Fruit fly (Drosophila melanogaster) whole organism, embryonic: ENCODE results near the gene CG31467.

Experiments
- Abd-B ChIP-seq: fragments of 200-800 bp; sonication (Bioruptor generic); optimal IDR thresholded peaks from 2 replicates; lab custom pipeline; 2018; ENCODE audit warnings: missing biosample characterization, mild to moderate bottlenecking, missing genetic modification characterization, moderate library complexity
- CG10209 ChIP-seq: fragments of 200-800 bp; sonication (Bioruptor generic); optimal IDR thresholded peaks from 3 replicates; lab custom pipeline; 2017; ENCODE audit warnings: missing biosample characterization, mild to moderate bottlenecking, missing genetic modification characterization, missing genetic modification reagents
- CG10543 ChIP-seq: fragments of 200-800 bp; sonication (Bioruptor generic); optimal IDR thresholded peaks from 3 replicates; lab custom pipeline; 2017; ENCODE audit warnings: missing biosample characterization, mild to moderate bottlenecking, missing genetic modification characterization, moderate library complexity
- CG1233 ChIP-seq: fragments of 200-800 bp; sonication (Bioruptor generic); optimal IDR thresholded peaks from 4 replicates; lab custom pipeline; 2018; ENCODE audit warnings: missing biosample characterization, mild to moderate bottlenecking, missing genetic modification characterization
- CG12942 ChIP-seq: fragments of 200-800 bp; sonication (Bioruptor generic); optimal IDR thresholded peaks from 3 replicates; lab custom pipeline; 2016; ENCODE audit warnings: missing biosample characterization, missing genetic modification characterization
- CG14710 ChIP-seq: fragments of 200-800 bp; sonication (Bioruptor generic); optimal IDR thresholded peaks from 3 replicates; lab custom pipeline; 2019; ENCODE audit warnings: missing biosample characterization, mild to moderate bottlenecking, missing genetic modification characterization, moderate library complexity
- CG15601 ChIP-seq: fragments of 200-800 bp; sonication (Bioruptor generic); optimal IDR thresholded peaks from 3 replicates; lab custom pipeline; 2019; ENCODE audit warnings: missing biosample characterization, mild to moderate bottlenecking, missing genetic modification characterization, moderate library complexity
- CG1647 ChIP-seq: fragments of 200-800 bp; sonication (Bioruptor generic); optimal IDR thresholded peaks from 3 replicates; lab custom pipeline; 2016; ENCODE audit warnings: missing biosample characterization, missing genetic modification characterization
- CG16815 ChIP-seq: fragments of 200-800 bp; sonication (Bioruptor generic); optimal IDR thresholded peaks from 3 replicates; lab custom pipeline; 2017; ENCODE audit warnings: missing biosample characterization, mild to moderate bottlenecking, missing genetic modification characterization
- CG17385 ChIP-seq: fragments of 200-800 bp; sonication (Bioruptor generic); optimal IDR thresholded peaks from 3 replicates; lab custom pipeline; 2018; ENCODE audit warnings: missing biosample characterization, mild to moderate bottlenecking, missing genetic modification characterization
- CG17829 ChIP-seq: fragments of 200-800 bp; optimal IDR thresholded peaks from 2 replicates; lab custom pipeline; 2019; ENCODE audit warnings: missing biosample characterization, mild to moderate bottlenecking, missing genetic modification characterization, moderate library complexity
- CG18764 ChIP-seq: fragments of 200-800 bp; sonication (Bioruptor generic); optimal IDR thresholded peaks from 3 replicates; lab custom pipeline; 2016; ENCODE audit warnings: missing biosample characterization, missing genetic modification characterization
- CG2202 ChIP-seq: fragments of 200-800 bp; sonication (Bioruptor generic); optimal IDR thresholded peaks from 2 replicates; lab custom pipeline; 2018; ENCODE audit warnings: missing biosample characterization, mild to moderate bottlenecking, missing genetic modification characterization
- CG2678 ChIP-seq: fragments of 200-800 bp; sonication (Bioruptor generic); optimal IDR thresholded peaks from 3 replicates; lab custom pipeline; 2019; ENCODE audit warnings: missing biosample characterization, mild to moderate bottlenecking, missing genetic modification characterization, moderate library complexity
- CG4854 ChIP-seq: fragments of 200-800 bp; sonication (Bioruptor generic); optimal IDR thresholded peaks from 2 replicates; lab custom pipeline; 2016; ENCODE audit warnings: missing biosample characterization, missing genetic modification characterization, inconsistent platforms
- D ChIP-seq, 2 experiments: fragments of 200-800 bp in 1 of 2; fragments of >200 bp in 1 of 2; sonication (Bioruptor generic) in 1 of 2; optimal IDR thresholded peaks; 2 replicates in 1 of 2; 3 replicates in 1 of 2; lab custom pipeline; 2017; ENCODE audit warnings: mild to moderate bottlenecking in 1 of 2, missing biosample characterization in 1 of 2, missing genetic modification characterization in 1 of 2, missing genetic modification reagents in 1 of 2
- ERR ChIP-seq: fragments of 200-800 bp; sonication (Bioruptor generic); optimal IDR thresholded peaks from 2 replicates; lab custom pipeline; 2016; ENCODE audit warnings: missing biosample characterization, missing genetic modification characterization
- H2.0 ChIP-seq: fragments of 200-800 bp; sonication (Bioruptor generic); IDR thresholded peaks from 2 replicates; pipeline ENCODE4 v1.3.6; 2022; ENCODE audit warnings: missing biosample characterization, missing genetic modification characterization
- HLH3B ChIP-seq: fragments of 200-800 bp; sonication (Bioruptor generic); IDR thresholded peaks from 2 replicates; pipeline ENCODE4 v1.3.6; 2022; ENCODE audit warnings: missing biosample characterization, missing genetic modification characterization
- Hr51 ChIP-seq, 2 experiments: fragments of 200-800 bp; sonication (Bioruptor generic); optimal IDR thresholded peaks; 2 replicates in 1 of 2; 3 replicates in 1 of 2; lab custom pipeline; 2016 to 2018; ENCODE audit warnings: missing biosample characterization in 2 of 2, missing genetic modification characterization in 2 of 2, mild to moderate bottlenecking in 1 of 2, moderate library complexity in 1 of 2
- Hsf ChIP-seq: fragments of 200-800 bp; sonication (Bioruptor generic); optimal IDR thresholded peaks from 3 replicates; lab custom pipeline; 2016; ENCODE audit warnings: missing biosample characterization, missing genetic modification characterization
- Kr ChIP-seq: fragments of 200-800 bp; sonication (Bioruptor generic); optimal IDR thresholded peaks from 2 replicates; lab custom pipeline; 2017; ENCODE audit warnings: missing biosample characterization, mild to moderate bottlenecking, missing genetic modification characterization
- Mrtf ChIP-seq: fragments of 200-800 bp; sonication (Bioruptor generic); IDR thresholded peaks from 3 replicates; pipeline ENCODE4 v1.3.6; 2022; ENCODE audit warnings: missing biosample characterization, missing genetic modification characterization
- NC2β ChIP-seq: fragments of 200-800 bp; sonication (Bioruptor generic); optimal IDR thresholded peaks from 2 replicates; lab custom pipeline; 2016; ENCODE audit warnings: missing biosample characterization, missing genetic modification characterization
- NK7.1 ChIP-seq: fragments of 200-800 bp; sonication (Bioruptor generic); optimal IDR thresholded peaks from 3 replicates; lab custom pipeline; 2016; ENCODE audit warnings: missing biosample characterization, missing genetic modification characterization
- PHDP ChIP-seq: fragments of 200-800 bp; sonication (Bioruptor generic); optimal IDR thresholded peaks from 3 replicates; lab custom pipeline; 2018; ENCODE audit warnings: missing biosample characterization, mild to moderate bottlenecking, missing genetic modification characterization, moderate library complexity
- Rfx ChIP-seq: fragments of 200-800 bp; sonication (Bioruptor generic); IDR thresholded peaks from 2 replicates; pipeline ENCODE4 v1.3.6; 2022; ENCODE audit warnings: missing biosample characterization, missing genetic modification characterization
- Stat92E ChIP-seq, 3 experiments: fragments of >200 bp in 2 of 3; fragments of 200-800 bp in 1 of 3; sonication (Bioruptor generic) in 1 of 3; optimal IDR thresholded peaks; 2 replicates each; lab custom pipeline; 2017 to 2019; ENCODE audit warnings: missing biosample characterization in 3 of 3, missing genetic modification characterization in 3 of 3, mild to moderate bottlenecking in 1 of 3, moderate library complexity in 1 of 3
- aop ChIP-seq: fragments of 200-800 bp; sonication (Bioruptor generic); IDR thresholded peaks from 2 replicates; pipeline ENCODE4 v1.3.6; 2022; ENCODE audit warnings: missing biosample characterization, missing genetic modification characterization
- ara ChIP-seq: fragments of 200-800 bp; sonication (Bioruptor generic); IDR thresholded peaks from 2 replicates; pipeline ENCODE4 v1.3.6; 2022; ENCODE audit warnings: missing biosample characterization, missing genetic modification characterization
- ato ChIP-seq: fragments of 200-800 bp; sonication (Bioruptor generic); IDR thresholded peaks from 2 replicates; pipeline ENCODE4 v1.3.6; 2022; ENCODE audit warnings: missing biosample characterization, missing genetic modification characterization; ENCODE audit not compliant: partially characterized antibody
- az2 ChIP-seq: fragments of 200-800 bp; sonication (Bioruptor generic); optimal IDR thresholded peaks from 3 replicates; lab custom pipeline; 2016; ENCODE audit warnings: missing biosample characterization, missing genetic modification characterization
- chm ChIP-seq: fragments of 200-800 bp; sonication (Bioruptor generic); IDR thresholded peaks from 2 replicates; pipeline ENCODE4 v1.3.6; 2022; ENCODE audit warnings: missing biosample characterization, missing genetic modification characterization
- chn ChIP-seq: fragments of 200-800 bp; sonication (Bioruptor generic); optimal IDR thresholded peaks from 2 replicates; lab custom pipeline; 2016; ENCODE audit warnings: missing biosample characterization, missing genetic modification characterization
- crol ChIP-seq: fragments of 200-800 bp; sonication (Bioruptor generic); IDR thresholded peaks from 2 replicates; pipeline ENCODE4 v1.3.6; 2022; ENCODE audit warnings: missing biosample characterization, missing genetic modification characterization
- ewg ChIP-seq: fragments of 200-800 bp; sonication (Bioruptor generic); optimal IDR thresholded peaks from 3 replicates; lab custom pipeline; 2017; ENCODE audit warnings: mild to moderate bottlenecking, missing biosample characterization, missing genetic modification reagents, missing genetic modification characterization
- fu2 ChIP-seq: fragments of 200-800 bp; sonication (Bioruptor generic); optimal IDR thresholded peaks from 2 replicates; lab custom pipeline; 2016; ENCODE audit warnings: missing biosample characterization, missing genetic modification characterization
- her ChIP-seq: fragments of 200-800 bp; sonication (Bioruptor generic); optimal IDR thresholded peaks from 2 replicates; lab custom pipeline; 2016; ENCODE audit warnings: missing biosample characterization, missing genetic modification characterization
- hth ChIP-seq: fragments of >200 bp; optimal IDR thresholded peaks from 2 replicates; lab custom pipeline; 2017; ENCODE audit warnings: inconsistent platforms
- kni ChIP-seq: fragments of 200-800 bp; sonication (Bioruptor generic); optimal IDR thresholded peaks from 3 replicates; lab custom pipeline; 2017; ENCODE audit warnings: mild to moderate bottlenecking, missing biosample characterization, missing genetic modification reagents, missing genetic modification characterization
- nom ChIP-seq: fragments of 200-800 bp; sonication (Bioruptor generic); optimal IDR thresholded peaks from 2 replicates; lab custom pipeline; 2017; ENCODE audit warnings: missing biosample characterization, missing genetic modification characterization, mild to moderate bottlenecking, moderate library complexity, missing genetic modification reagents
- odd ChIP-seq: fragments of 200-800 bp; sonication (Bioruptor generic); optimal IDR thresholded peaks from 2 replicates; lab custom pipeline; 2017; ENCODE audit warnings: missing biosample characterization, mild to moderate bottlenecking, missing genetic modification characterization
- otp ChIP-seq: fragments of 200-800 bp; sonication (Bioruptor generic); IDR thresholded peaks from 3 replicates; pipeline ENCODE4, ENCODE4 v1.3.6; 2022; ENCODE audit warnings: missing biosample characterization, missing genetic modification characterization
- pita ChIP-seq: fragments of 200-800 bp; sonication (Bioruptor generic); optimal IDR thresholded peaks from 2 replicates; lab custom pipeline; 2017; ENCODE audit warnings: missing biosample characterization, mild to moderate bottlenecking, missing genetic modification characterization
- scrt ChIP-seq: fragments of 200-800 bp; sonication (Bioruptor generic); optimal IDR thresholded peaks from 2 replicates; lab custom pipeline; 2018; ENCODE audit warnings: missing biosample characterization, mild to moderate bottlenecking, missing genetic modification characterization, moderate library complexity
- shn ChIP-seq: fragments of 200-800 bp; sonication (Bioruptor generic); optimal IDR thresholded peaks from 3 replicates; lab custom pipeline; 2016; ENCODE audit warnings: missing biosample characterization, missing genetic modification characterization
- so ChIP-seq: fragments of 200-800 bp; sonication (Bioruptor generic); IDR thresholded peaks from 3 replicates; pipeline ENCODE4 v1.3.6; 2022; ENCODE audit warnings: missing biosample characterization, missing genetic modification characterization
- sob ChIP-seq: fragments of 200-800 bp; sonication (Bioruptor generic); IDR thresholded peaks from 2 replicates; pipeline ENCODE4 v1.3.6; 2022; ENCODE audit warnings: missing biosample characterization, missing genetic modification characterization
- zen ChIP-seq: fragments of 200-800 bp; sonication (Bioruptor generic); optimal IDR thresholded peaks from 3 replicates; lab custom pipeline; 2018; ENCODE audit warnings: missing biosample characterization, mild to moderate bottlenecking, missing genetic modification characterization, moderate library complexity

CG31467 gene

dm6 chr3R:10664942-10665341 is 41.7 kb downstream of the CG31467 start (continued):
- TF ChIP-seq ERR (GFP tag; lab: Kevin White, UChicago), result no peak
- peak; percentile 13; the same call in 1 of the 2 replicates for TF ChIP-seq ato
- peak; percentile 33 for TF ChIP-seq CG10209
- no peak for TF ChIP-seq fu2 (GFP tag; lab: Kevin White, UChicago)
- no peak for TF ChIP-seq hth
- peak; percentile 53 for TF ChIP-seq nom (GFP tag; lab: Kevin White, UChicago)
- TF ChIP-seq CG2202, result peak; percentile 15
- TF ChIP-seq Hsf, result peak; percentile 23
- TF ChIP-seq otp, result peak; percentile 77; the same call in 2 of the 3 replicates
- TF ChIP-seq pita, result no peak
- peak; percentile 62 for TF ChIP-seq CG17385
- peak; percentile 85 for TF ChIP-seq chm (GFP tag; lab: Robert Waterston, UW)
- TF ChIP-seq NC2β, result peak; percentile 3
- peak; percentile 49; the same call in 1 of the 2 replicates for TF ChIP-seq HLH3B (GFP tag; lab: Robert Waterston, UW)
- TF ChIP-seq ewg (GFP tag; lab: Kevin White, UChicago), result peak; percentile 46
- peak; percentile 56 for TF ChIP-seq scrt (GFP tag; lab: Kevin White, UChicago)
- TF ChIP-seq kni (GFP tag; lab: Kevin White, UChicago), result peak; percentile 65
- 0 out of 2 replicates have a peak, but pooled peaks have one; percentile 24 for TF ChIP-seq crol
- peak; percentile 40 for TF ChIP-seq shn
- peak; percentile 36 for TF ChIP-seq CG14710 (tag; lab: Kevin White, UChicago)
- TF ChIP-seq CG10543 (GFP tag; lab: Kevin White, UChicago), result peak; percentile 42
- TF ChIP-seq ara (GFP tag; lab: Robert Waterston, UW), result peak; percentile 56; the same call in 1 of the 2 replicates
- peak in 1 of 2 experiments; percentile 42 for TF ChIP-seq Hr51 (GFP tag; optimal IDR thresholded peaks at IDR 0.05; lab: Kevin White, UChicago)
- peak; percentile 17 for TF ChIP-seq her (GFP tag; lab: Kevin White, UChicago)
- no peak for TF ChIP-seq Stat92E (GFP tag; optimal IDR thresholded peaks at IDR 0.05; lab: Kevin White, UChicago)
- peak; percentile 66; the same call in 2 of the 3 replicates for TF ChIP-seq so (GFP tag; lab: Robert Waterston, UW)
- TF ChIP-seq CG18764 (GFP tag; lab: Kevin White, UChicago), result peak; percentile 20
- peak; percentile 44; the same call in 1 of the 3 replicates for TF ChIP-seq Mrtf (GFP tag; lab: Robert Waterston, UW)
- TF ChIP-seq D (optimal IDR thresholded peaks at IDR 0.05; lab: Kevin White, UChicago), result no peak
- TF ChIP-seq D (GFP tag; optimal IDR thresholded peaks at IDR 0.05; lab: Kevin White, UChicago), result peak; percentile 66
- TF ChIP-seq Kr (GFP tag; lab: Kevin White, UChicago), result no peak
- TF ChIP-seq CG17829 (tag; lab: Kevin White, UChicago), result peak; percentile 68
- TF ChIP-seq CG15601, result peak; percentile 63
- peak; percentile 29 for TF ChIP-seq H2.0 (GFP tag; lab: Robert Waterston, UW)
- TF ChIP-seq CG2678 (tag; lab: Kevin White, UChicago), result peak; percentile 37
- TF ChIP-seq Rfx (GFP tag; lab: Robert Waterston, UW), result peak; percentile 55; the same call in 1 of the 2 replicates
- TF ChIP-seq CG1647 (GFP tag; lab: Kevin White, UChicago), result no peak
- TF ChIP-seq CG16815 (GFP tag; lab: Kevin White, UChicago), result no peak
- TF ChIP-seq zen, result peak; percentile 74
- peak; percentile 48 for TF ChIP-seq PHDP (tag; lab: Kevin White, UChicago)
- peak; percentile 17 for TF ChIP-seq CG4854 (GFP tag; lab: Kevin White, UChicago)
- peak; percentile 63 for TF ChIP-seq sob (GFP tag; lab: Robert Waterston, UW)
- TF ChIP-seq aop (GFP tag; lab: Robert Waterston, UW), result no peak
- TF ChIP-seq CG12942 (GFP tag; lab: Kevin White, UChicago), result no peak
- TF ChIP-seq CG1233 (GFP tag; lab: Kevin White, UChicago), result peak; percentile 68
- peak; percentile 53 for TF ChIP-seq az2
- TF ChIP-seq odd (GFP tag; lab: Kevin White, UChicago), result peak; percentile 74
- TF ChIP-seq NK7.1 (GFP tag; lab: Kevin White, UChicago), result peak; percentile 23
- no peak for TF ChIP-seq Abd-B (GFP tag; lab: Kevin White, UChicago)
- peak; percentile 67 for TF ChIP-seq chn (GFP tag; lab: Kevin White, UChicago)
